Worm (Caenorhabditis elegans) whole organism, L4 larva: ENCODE data around the gene srx-20.

Experiments used
- D1046.2 ChIP-seq: fragments of 200-800 bp; sonication (Bioruptor generic); IDR thresholded peaks from 2 replicates; pipeline ENCODE4 v1.3.6; 2022; ENCODE audit warnings: missing genetic modification characterization, missing compliant biosample characterization
- F26F4.8 ChIP-seq: fragments of 200-800 bp; sonication (Bioruptor generic); conservative IDR thresholded peaks from 2 replicates; pipeline ENCODE4 v1.3.6; 2022; ENCODE audit warnings: missing genetic modification characterization, missing compliant biosample characterization
- F49E8.2 ChIP-seq: sonication (generic microtip); optimal IDR thresholded peaks from 2 replicates; lab custom pipeline; 2016; ENCODE audit warnings: missing compliant biosample characterization, mild to moderate bottlenecking, missing genetic modification characterization, borderline replicate concordance
- R02D3.7 ChIP-seq: fragments of 150-350 bp; sonication (generic microtip); optimal IDR thresholded peaks from 3 replicates; lab custom pipeline; 2014; ENCODE audit warnings: missing biosample characterization, missing genetic modification characterization
- ama-1 ChIP-seq: fragments of 150-350 bp; optimal IDR thresholded peaks from 2 replicates; lab custom pipeline; 2014; ENCODE audit warnings: inconsistent platforms, mixed read lengths
- ceh-28 ChIP-seq: fragments of 150-350 bp; optimal IDR thresholded peaks from 2 replicates; lab custom pipeline; 2014; ENCODE audit warnings: missing biosample characterization, missing genetic modification reagents, missing genetic modification characterization
- ceh-82 ChIP-seq: sonication (generic microtip); optimal IDR thresholded peaks from 2 replicates; lab custom pipeline; 2017; ENCODE audit warnings: missing biosample characterization, missing genetic modification characterization
- ces-1 ChIP-seq: fragments of 150-350 bp; sonication (generic microtip); optimal IDR thresholded peaks from 4 replicates; lab custom pipeline; 2014; ENCODE audit warnings: missing biosample characterization, missing genetic modification reagents, missing genetic modification characterization
- cey-2 ChIP-seq: sonication (generic microtip); optimal IDR thresholded peaks from 3 replicates; lab custom pipeline; 2017; ENCODE audit warnings: missing genetic modification characterization, mild to moderate bottlenecking, missing compliant biosample characterization, antibody characterized with exemption, borderline replicate concordance; ENCODE audit not compliant: insufficient read depth
- ctbp-1 ChIP-seq: fragments of 200-800 bp; sonication (Bioruptor generic); IDR thresholded peaks from 2 replicates; pipeline ENCODE4 v1.3.6; 2022; ENCODE audit warnings: missing genetic modification reagents, missing genetic modification characterization, missing compliant biosample characterization
- daf-16 ChIP-seq, 3 experiments: sonication (generic microtip); optimal IDR thresholded peaks; 2 replicates each; lab custom pipeline; 2016 to 2017; ENCODE audit warnings: missing genetic modification characterization in 3 of 3, missing genetic modification reagents in 3 of 3, mild to moderate bottlenecking in 2 of 3, missing compliant biosample characterization in 2 of 3, missing biosample characterization in 1 of 3, moderate library complexity in 1 of 3
- daf-19 ChIP-seq: fragments of 200-800 bp; sonication (Bioruptor generic); conservative IDR thresholded peaks from 2 replicates; pipeline ENCODE4 v1.3.6; 2022; ENCODE audit warnings: missing genetic modification characterization, missing compliant biosample characterization
- dpl-1 ChIP-seq: fragments of 150-350 bp; optimal IDR thresholded peaks from 2 replicates; lab custom pipeline; 2014; ENCODE audit warnings: missing biosample characterization, missing genetic modification reagents, missing genetic modification characterization
- dve-1 ChIP-seq: sonication (generic microtip); optimal IDR thresholded peaks from 2 replicates; lab custom pipeline; 2017; ENCODE audit warnings: antibody characterized with exemption, mild to moderate bottlenecking, missing genetic modification characterization, missing compliant biosample characterization; ENCODE audit not compliant: insufficient read depth
- egl-27 ChIP-seq: sonication (generic microtip); optimal IDR thresholded peaks from 3 replicates; lab custom pipeline; 2017; ENCODE audit warnings: missing biosample characterization, missing genetic modification reagents, missing genetic modification characterization
- egl-43 ChIP-seq: fragments of 200-800 bp; sonication (Bioruptor generic); IDR thresholded peaks from 2 replicates; pipeline ENCODE4 v1.3.6; 2022; ENCODE audit warnings: missing genetic modification reagents, missing genetic modification characterization, missing compliant biosample characterization
- gei-8 ChIP-seq: fragments of 200-800 bp; sonication (Bioruptor generic); optimal IDR thresholded peaks from 2 replicates; lab custom pipeline; 2018; ENCODE audit warnings: mild to moderate bottlenecking, missing genetic modification characterization, missing compliant biosample characterization
- hmg-1.1 ChIP-seq: fragments of 200-800 bp; sonication (Bioruptor generic); IDR thresholded peaks from 2 replicates; pipeline ENCODE4 v1.3.6; 2022; ENCODE audit warnings: missing genetic modification reagents, missing genetic modification characterization, missing compliant biosample characterization
- jun-1 ChIP-seq: fragments of 150-350 bp; optimal IDR thresholded peaks from 2 replicates; lab custom pipeline; 2014; ENCODE audit warnings: missing biosample characterization, missing genetic modification reagents, missing genetic modification characterization
- lim-7 ChIP-seq: fragments of 200-800 bp; sonication (Bioruptor generic); IDR thresholded peaks from 2 replicates; pipeline ENCODE4 v1.3.6; 2022; ENCODE audit warnings: missing genetic modification characterization, missing compliant biosample characterization
- lin-15B ChIP-seq: fragments of 150-350 bp; sonication (generic microtip); optimal IDR thresholded peaks from 3 replicates; lab custom pipeline; 2014; ENCODE audit warnings: missing biosample characterization, missing genetic modification characterization
- lin-38 ChIP-seq: fragments of 200-800 bp; sonication (Bioruptor generic); IDR thresholded peaks from 2 replicates; pipeline ENCODE4 v1.3.6; 2022; ENCODE audit warnings: missing genetic modification reagents, missing genetic modification characterization, missing compliant biosample characterization
- mdl-1 ChIP-seq, 2 experiments: fragments of 150-350 bp in 1 of 2; sonication (generic microtip) in 1 of 2; optimal IDR thresholded peaks; 2 replicates each; lab custom pipeline; 2014 to 2017; ENCODE audit warnings: missing biosample characterization in 2 of 2, missing genetic modification characterization in 2 of 2
- mes-2 ChIP-seq: sonication (generic microtip); optimal IDR thresholded peaks from 2 replicates; lab custom pipeline; 2016; ENCODE audit warnings: missing genotype, mild to moderate bottlenecking, missing genetic modification characterization, missing compliant biosample characterization; ENCODE audit not compliant: poor library complexity, severe bottlenecking
- mxl-2 ChIP-seq: fragments of 200-800 bp; sonication (Bioruptor generic); conservative IDR thresholded peaks from 2 replicates; pipeline ENCODE4 v1.3.6; 2022; ENCODE audit warnings: missing genetic modification reagents, missing genetic modification characterization, missing compliant biosample characterization
- nhr-102 ChIP-seq: sonication (generic microtip); optimal IDR thresholded peaks from 2 replicates; lab custom pipeline; 2016; ENCODE audit warnings: mild to moderate bottlenecking, missing genetic modification characterization, moderate library complexity, missing compliant biosample characterization
- nhr-111 ChIP-seq: fragments of 200-800 bp; sonication (Bioruptor generic); optimal IDR thresholded peaks from 2 replicates; lab custom pipeline; 2018; ENCODE audit warnings: mild to moderate bottlenecking, missing genetic modification characterization, missing compliant biosample characterization
- nhr-237 ChIP-seq: sonication (generic microtip); optimal IDR thresholded peaks from 2 replicates; lab custom pipeline; 2017; ENCODE audit warnings: missing biosample characterization, missing genetic modification characterization
- nhr-25 ChIP-seq: sonication (generic microtip); optimal IDR thresholded peaks from 2 replicates; lab custom pipeline; 2017; ENCODE audit warnings: missing genetic modification characterization, mild to moderate bottlenecking, missing compliant biosample characterization, antibody characterized with exemption, moderate library complexity, borderline replicate concordance; ENCODE audit not compliant: insufficient read depth
- nhr-28 ChIP-seq: fragments of 150-350 bp; optimal IDR thresholded peaks from 2 replicates; lab custom pipeline; 2014; ENCODE audit warnings: missing biosample characterization, missing genetic modification characterization
- nhr-48 ChIP-seq: sonication (generic microtip); optimal IDR thresholded peaks from 2 replicates; lab custom pipeline; 2016; ENCODE audit warnings: mild to moderate bottlenecking, missing genetic modification characterization, missing compliant biosample characterization
- nhr-76 ChIP-seq: fragments of 150-350 bp; optimal IDR thresholded peaks from 2 replicates; lab custom pipeline; 2014; ENCODE audit warnings: missing biosample characterization, missing genetic modification characterization
- nhr-77 ChIP-seq: fragments of 150-350 bp; optimal IDR thresholded peaks from 2 replicates; lab custom pipeline; 2014; ENCODE audit warnings: missing biosample characterization, missing genetic modification characterization
- pha-4 ChIP-seq, 2 experiments: fragments of 150-350 bp in 1 of 2; fragments of 200-800 bp in 1 of 2; sonication (Bioruptor generic) in 1 of 2; IDR thresholded peaks in 1 of 2; optimal IDR thresholded peaks in 1 of 2; 2 replicates each; pipeline versions ENCODE4 v1.3.6 to Lab custom; 2014 to 2022; ENCODE audit warnings: missing genetic modification characterization in 2 of 2, missing genetic modification reagents in 2 of 2, missing biosample characterization in 1 of 2, missing compliant biosample characterization in 1 of 2
- saeg-2 ChIP-seq: fragments of 200-800 bp; sonication (Bioruptor generic); IDR thresholded peaks from 2 replicates; pipeline ENCODE4 v1.3.6; 2022; ENCODE audit warnings: missing genetic modification reagents, missing genetic modification characterization, missing compliant biosample characterization
- set-16 ChIP-seq: fragments of 200-800 bp; sonication (Bioruptor generic); IDR thresholded peaks from 2 replicates; pipeline ENCODE4 v1.3.6; 2022; ENCODE audit warnings: missing genetic modification reagents, missing genetic modification characterization, missing compliant biosample characterization
- snpc-4 ChIP-seq: fragments of 150-350 bp; optimal IDR thresholded peaks from 2 replicates; lab custom pipeline; 2014; ENCODE audit warnings: missing biosample characterization, missing genetic modification characterization
- spr-1 ChIP-seq: sonication (generic microtip); optimal IDR thresholded peaks from 2 replicates; lab custom pipeline; 2016; ENCODE audit warnings: mild to moderate bottlenecking, missing genetic modification characterization, missing compliant biosample characterization
- tra-1 ChIP-seq: fragments of 200-800 bp; sonication (Bioruptor generic); IDR thresholded peaks from 2 replicates; pipeline ENCODE4 v1.3.6; 2022; ENCODE audit warnings: missing genetic modification reagents, missing genetic modification characterization, missing compliant biosample characterization
- unc-39 ChIP-seq: sonication (generic microtip); optimal IDR thresholded peaks from 2 replicates; lab custom pipeline; 2017; ENCODE audit warnings: missing biosample characterization, missing genetic modification characterization
- unc-62 ChIP-seq, 3 experiments: fragments of 150-350 bp in 1 of 3; sonication (generic microtip); optimal IDR thresholded peaks in 2 of 3; peaks in 1 of 3; 1 replicate in 1 of 3; 2 replicates in 2 of 3; lab custom pipeline; 2014 to 2017; ENCODE audit warnings: missing biosample characterization in 3 of 3, missing genetic modification characterization in 3 of 3, missing genetic modification reagents in 3 of 3, missing genotype in 1 of 3
- zag-1 ChIP-seq: fragments of 150-350 bp; optimal IDR thresholded peaks from 2 replicates; lab custom pipeline; 2014; ENCODE audit warnings: missing biosample characterization, missing genetic modification characterization
- zfp-2 ChIP-seq: sonication (generic microtip); optimal IDR thresholded peaks from 2 replicates; lab custom pipeline; 2016; ENCODE audit warnings: mild to moderate bottlenecking, missing genetic modification characterization, missing compliant biosample characterization
- zip-2 ChIP-seq: fragments of 150-350 bp; optimal IDR thresholded peaks from 2 replicates; lab custom pipeline; 2014; ENCODE audit warnings: missing biosample characterization, missing genetic modification characterization
- ztf-11 ChIP-seq: fragments of 150-350 bp; optimal IDR thresholded peaks from 2 replicates; lab custom pipeline; 2014; ENCODE audit warnings: missing biosample characterization, missing genetic modification characterization

Gene srx-20

ce11 chrIV:6907487-6907886, 39.6 kb downstream of the srx-20 start:
- TF ChIP-seq daf-19 (GFP tag; lab: Robert Waterston, UW) (no peak), lin-15B (tag; lab: Kevin White, UChicago) (no peak), egl-43 (GFP tag; lab: Robert Waterston, UW) (no peak), zfp-2 (tag; lab: Kevin White, UChicago) (no peak), pha-4 (GFP tag; IDR thresholded peaks at IDR 0.05; lab: Robert Waterston, UW) (peak; percentile 17; the same call in 1 of the 2 replicates), pha-4 (tag; optimal IDR thresholded peaks at IDR 0.05; lab: Kevin White, UChicago) (no peak), jun-1 (tag; lab: Kevin White, UChicago) (no peak), zip-2 (tag; lab: Kevin White, UChicago) (no peak), unc-62 (GFP tag; optimal IDR thresholded peaks at IDR 0.05 in 1 of 2; lab: Kevin White, UChicago) (no peak), unc-62 (tag; optimal IDR thresholded peaks at IDR 0.05; lab: Kevin White, UChicago) (no peak), zag-1 (tag; lab: Kevin White, UChicago) (no peak), R02D3.7 (tag; lab: Kevin White, UChicago) (no peak), ces-1 (GFP tag; lab: Kevin White, UChicago) (no peak), nhr-28 (no peak), ztf-11 (tag; lab: Kevin White, UChicago) (no peak), mxl-2 (no peak), snpc-4 (tag; lab: Kevin White, UChicago) (no peak), ctbp-1 (GFP tag; lab: Robert Waterston, UW) (0 out of 2 replicates have a peak, but pooled peaks have one; percentile 11), lim-7 (GFP tag; lab: Robert Waterston, UW) (no peak), nhr-76 (tag; lab: Kevin White, UChicago) (no peak), set-16 (GFP tag; lab: Robert Waterston, UW) (peak; percentile 97), nhr-237 (no peak), ceh-28 (tag; lab: Kevin White, UChicago) (no peak), nhr-25 (no peak), gei-8 (no peak)

- TF ChIP-seq spr-1 (tag; lab: Kevin White, UChicago) (no peak), mxl-2 (no peak), jun-1 (tag; lab: Kevin White, UChicago) (no peak), ama-1 (lab: Kevin White, UChicago) (no peak), tra-1 (GFP tag; lab: Robert Waterston, UW) (no peak), nhr-28 (no peak), F49E8.2 (tag; lab: Kevin White, UChicago) (no peak), unc-62 (GFP tag; optimal IDR thresholded peaks at IDR 0.05 in 1 of 2; lab: Kevin White, UChicago) (peak in 1 of 2 experiments; percentile 19), unc-62 (tag; optimal IDR thresholded peaks at IDR 0.05; lab: Kevin White, UChicago) (no peak), egl-27 (tag; lab: Kevin White, UChicago) (no peak), nhr-111 (GFP tag; lab: Kevin White, UChicago) (no peak), saeg-2 (GFP tag; lab: Robert Waterston, UW) (no peak), ces-1 (GFP tag; lab: Kevin White, UChicago) (no peak), ceh-82 (tag; lab: Kevin White, UChicago) (no peak), nhr-102 (tag; lab: Kevin White, UChicago) (no peak), hmg-1.1 (GFP tag; lab: Robert Waterston, UW) (no peak), mdl-1 (tag; optimal IDR thresholded peaks at IDR 0.05; lab: Kevin White, UChicago) (no peak), lin-38 (GFP tag; lab: Robert Waterston, UW) (no peak), daf-16 (GFP tag; optimal IDR thresholded peaks at IDR 0.05; lab: Kevin White, UChicago) (no peak), daf-16 (tag; optimal IDR thresholded peaks at IDR 0.05; lab: Kevin White, UChicago) (peak; percentile 25), nhr-77 (no peak), D1046.2 (no peak), pha-4 (GFP tag; IDR thresholded peaks at IDR 0.05; lab: Robert Waterston, UW) (no peak), pha-4 (tag; optimal IDR thresholded peaks at IDR 0.05; lab: Kevin White, UChicago) (no peak), nhr-48 (tag; lab: Kevin White, UChicago) (no peak), mes-2 (tag; lab: Kevin White, UChicago) (peak; percentile 39), cey-2 (no peak), zip-2 (tag; lab: Kevin White, UChicago) (no peak), unc-39 (tag; lab: Kevin White, UChicago) (no peak), dpl-1 (GFP tag; lab: Kevin White, UChicago) (peak; percentile 57), F26F4.8 (GFP tag; lab: Robert Waterston, UW) (no peak), dve-1 (tag; lab: Kevin White, UChicago) (peak; percentile 9)
Observed at ce11 chrIV:6909863-6910733, 42.2 kb downstream of the srx-20 start, which contains the start of the genes rpn-1 and ribo-1. Gene rpn-1, minus strand, starts transcription at chrIV:6909913. Gene ribo-1, plus strand, starts transcription at chrIV:6910683.
